Worm (Caenorhabditis elegans) whole organism, young adult: Measurements from ENCODE around the gene grl-21.

Source experiments
- B0019.2 ChIP-seq: fragments of 200-800 bp; sonication (Bioruptor generic); conservative IDR thresholded peaks from 2 replicates; pipeline ENCODE4 v1.3.6; 2022; ENCODE audit warnings: missing genetic modification reagents, missing genetic modification characterization, missing compliant biosample characterization
- D2030.7 ChIP-seq: fragments of 200-800 bp; sonication (Bioruptor generic); IDR thresholded peaks from 2 replicates; pipeline ENCODE4 v1.3.6; 2022; ENCODE audit warnings: missing genetic modification reagents, missing genetic modification characterization, missing compliant biosample characterization
- F23B12.7 ChIP-seq: sonication (generic microtip); optimal IDR thresholded peaks from 2 replicates; lab custom pipeline; 2017; ENCODE audit warnings: missing genetic modification characterization, mild to moderate bottlenecking, missing compliant biosample characterization, antibody characterized with exemption, moderate library complexity; ENCODE audit not compliant: insufficient read depth
- F33H1.4 ChIP-seq: fragments of 200-800 bp; sonication (Bioruptor generic); IDR thresholded peaks from 2 replicates; pipeline ENCODE4 v1.3.6; 2022; ENCODE audit warnings: missing genetic modification reagents, missing genetic modification characterization, missing compliant biosample characterization
- F52B5.7 ChIP-seq: sonication (generic microtip); optimal IDR thresholded peaks from 2 replicates; lab custom pipeline; 2016; ENCODE audit warnings: mild to moderate bottlenecking, missing genetic modification characterization, missing compliant biosample characterization
- F55B11.4 ChIP-seq: sonication (generic microtip); optimal IDR thresholded peaks from 2 replicates; lab custom pipeline; 2016; ENCODE audit warnings: missing compliant biosample characterization, missing genetic modification characterization, borderline replicate concordance; ENCODE audit not compliant: insufficient read depth
- K11D2.4 ChIP-seq: fragments of 200-800 bp; sonication (Bioruptor generic); IDR thresholded peaks from 2 replicates; pipeline ENCODE4 v1.3.6; 2022; ENCODE audit warnings: missing genetic modification reagents, missing genetic modification characterization, missing compliant biosample characterization
- T26A5.8 ChIP-seq: sonication (generic microtip); optimal IDR thresholded peaks from 2 replicates; lab custom pipeline; 2016; ENCODE audit warnings: missing genetic modification characterization, missing compliant biosample characterization
- Y53G8AR.9 ChIP-seq: fragments of 200-800 bp; sonication (Bioruptor generic); conservative IDR thresholded peaks from 2 replicates; pipeline ENCODE4 v1.3.6; 2022; ENCODE audit warnings: missing genetic modification reagents, missing genetic modification characterization, missing compliant biosample characterization
- Y79H2A.3 ChIP-seq: fragments of 200-800 bp; sonication (Bioruptor generic); conservative IDR thresholded peaks from 2 replicates; pipeline ENCODE4 v1.3.6; 2022; ENCODE audit warnings: missing genetic modification reagents, missing genetic modification characterization, missing compliant biosample characterization
- ama-1 ChIP-seq, 3 experiments: fragments of 150-350 bp in 1 of 3; sonication (generic microtip) in 2 of 3; optimal IDR thresholded peaks; 2 replicates each; lab custom pipeline; 2014 to 2018; ENCODE audit warnings: missing biosample characterization in 2 of 3, missing genetic modification characterization in 2 of 3, missing genetic modification reagents in 2 of 3
- aptf-3 ChIP-seq: fragments of 200-800 bp; sonication (Bioruptor generic); IDR thresholded peaks from 2 replicates; pipeline ENCODE4 v1.3.6; 2022; ENCODE audit warnings: missing genetic modification characterization, missing compliant biosample characterization
- athp-1 ChIP-seq: sonication (generic microtip); optimal IDR thresholded peaks from 2 replicates; lab custom pipeline; 2017; ENCODE audit warnings: mild to moderate bottlenecking, missing genetic modification characterization, missing compliant biosample characterization
- attf-3 ChIP-seq: fragments of 200-800 bp; sonication (Bioruptor generic); conservative IDR thresholded peaks from 2 replicates; pipeline ENCODE4 v1.3.6; 2022; ENCODE audit warnings: missing genetic modification reagents, missing genetic modification characterization, missing compliant biosample characterization
- bed-1 ChIP-seq: fragments of 200-800 bp; sonication (Bioruptor generic); IDR thresholded peaks from 2 replicates; pipeline ENCODE4 v1.3.6; 2022; ENCODE audit warnings: missing genetic modification reagents, missing genetic modification characterization, missing compliant biosample characterization
- bed-2 ChIP-seq: fragments of 200-800 bp; sonication (Bioruptor generic); IDR thresholded peaks from 2 replicates; pipeline ENCODE4 v1.3.6; 2022; ENCODE audit warnings: missing genetic modification reagents, missing genetic modification characterization, missing compliant biosample characterization
- ccch-3 ChIP-seq: fragments of 200-800 bp; sonication (Bioruptor generic); optimal IDR thresholded peaks from 2 replicates; lab custom pipeline; 2018; ENCODE audit warnings: mild to moderate bottlenecking, missing genetic modification characterization, missing compliant biosample characterization
- ceh-100 ChIP-seq: fragments of 200-800 bp; sonication (Bioruptor generic); IDR thresholded peaks from 2 replicates; pipeline ENCODE4 v1.3.6; 2022; ENCODE audit warnings: missing genetic modification reagents, missing genetic modification characterization, missing compliant biosample characterization
- ceh-40 ChIP-seq: fragments of 200-800 bp; sonication (Bioruptor generic); IDR thresholded peaks from 2 replicates; pipeline ENCODE4 v1.3.6; 2022; ENCODE audit warnings: missing genetic modification characterization, missing compliant biosample characterization
- ceh-58 ChIP-seq: fragments of 200-800 bp; sonication (Bioruptor generic); IDR thresholded peaks from 2 replicates; pipeline ENCODE4 v1.3.6; 2022; ENCODE audit warnings: missing genetic modification characterization, missing compliant biosample characterization
- ceh-79 ChIP-seq: sonication (generic microtip); optimal IDR thresholded peaks from 2 replicates; lab custom pipeline; 2017; ENCODE audit warnings: mild to moderate bottlenecking, missing genetic modification characterization, missing compliant biosample characterization
- dox-1 ChIP-seq: fragments of 200-800 bp; sonication (Bioruptor generic); IDR thresholded peaks from 2 replicates; pipeline ENCODE4 v1.3.6; 2022; ENCODE audit warnings: missing genetic modification reagents, missing genetic modification characterization, missing compliant biosample characterization
- him-1 ChIP-seq: sonication (generic microtip); optimal IDR thresholded peaks from 2 replicates; lab custom pipeline; 2016; ENCODE audit warnings: missing genotype, missing genetic modification reagents, missing genetic modification characterization, missing compliant biosample characterization
- hlh-12 ChIP-seq: sonication (generic microtip); optimal IDR thresholded peaks from 2 replicates; lab custom pipeline; 2016; ENCODE audit warnings: missing genetic modification characterization, missing compliant biosample characterization
- hlh-26 ChIP-seq: fragments of 200-800 bp; sonication (Bioruptor generic); conservative IDR thresholded peaks from 2 replicates; pipeline ENCODE4 v1.3.6; 2022; ENCODE audit warnings: missing genetic modification reagents, missing genetic modification characterization, missing compliant biosample characterization
- hmg-1.2 ChIP-seq: fragments of 200-800 bp; sonication (Bioruptor generic); IDR thresholded peaks from 2 replicates; pipeline ENCODE4 v1.3.6; 2022; ENCODE audit warnings: missing genetic modification reagents, missing genetic modification characterization, missing compliant biosample characterization
- hrde-1 ChIP-seq: sonication (generic microtip); optimal IDR thresholded peaks from 2 replicates; lab custom pipeline; 2016; ENCODE audit warnings: missing genetic modification characterization, mild to moderate bottlenecking, missing compliant biosample characterization, moderate library complexity, missing genotype, missing genetic modification reagents, borderline replicate concordance
- lag-1 ChIP-seq: fragments of 200-800 bp; sonication (Bioruptor generic); IDR thresholded peaks from 2 replicates; pipeline ENCODE4 v1.3.6; 2022; ENCODE audit warnings: missing genetic modification reagents, missing genetic modification characterization, missing compliant biosample characterization
- let-526 ChIP-seq: fragments of 200-800 bp; sonication (Bioruptor generic); IDR thresholded peaks from 2 replicates; pipeline ENCODE4 v1.3.6; 2022; ENCODE audit warnings: missing genetic modification reagents, missing genetic modification characterization, missing compliant biosample characterization
- lin-54 ChIP-seq: fragments of 200-800 bp; sonication (Bioruptor generic); optimal IDR thresholded peaks from 2 replicates; lab custom pipeline; 2018; ENCODE audit warnings: mild to moderate bottlenecking, missing genetic modification characterization, missing compliant biosample characterization
- lir-1 ChIP-seq: fragments of 200-800 bp; sonication (Bioruptor generic); conservative IDR thresholded peaks from 2 replicates; pipeline ENCODE4 v1.3.6; 2022; ENCODE audit warnings: missing genetic modification reagents, missing genetic modification characterization, missing compliant biosample characterization
- madf-3 ChIP-seq: fragments of 200-800 bp; sonication (Bioruptor generic); IDR thresholded peaks from 2 replicates; pipeline ENCODE4 v1.3.6; 2022; ENCODE audit warnings: missing genetic modification reagents, missing genetic modification characterization, missing compliant biosample characterization
- madf-8 ChIP-seq: fragments of 200-800 bp; sonication (Bioruptor generic); conservative IDR thresholded peaks from 2 replicates; pipeline ENCODE4 v1.3.6; 2022; ENCODE audit warnings: missing genetic modification reagents, missing genetic modification characterization, missing compliant biosample characterization
- mel-28 ChIP-seq: sonication (generic microtip); optimal IDR thresholded peaks from 2 replicates; lab custom pipeline; 2016; ENCODE audit warnings: borderline replicate concordance, mild to moderate bottlenecking, missing genetic modification characterization, missing compliant biosample characterization
- nfya-1 ChIP-seq: sonication (generic microtip); optimal IDR thresholded peaks from 2 replicates; lab custom pipeline; 2017; ENCODE audit warnings: antibody characterized with exemption, missing compliant biosample characterization, missing genetic modification characterization, borderline replicate concordance; ENCODE audit not compliant: insufficient read depth
- rcor-1 ChIP-seq: fragments of 200-800 bp; sonication (Bioruptor generic); IDR thresholded peaks from 2 replicates; pipeline ENCODE4 v1.3.6; 2022; ENCODE audit warnings: missing genetic modification reagents, missing genetic modification characterization, missing compliant biosample characterization
- repo-1 ChIP-seq: sonication (generic microtip); optimal IDR thresholded peaks from 2 replicates; lab custom pipeline; 2017; ENCODE audit warnings: mild to moderate bottlenecking, missing genetic modification characterization, missing compliant biosample characterization
- rpc-1 ChIP-seq, 2 experiments: fragments of 150-350 bp in 1 of 2; sonication (generic microtip) in 1 of 2; optimal IDR thresholded peaks; 2 replicates each; lab custom pipeline; 2014 to 2018; ENCODE audit warnings: missing biosample characterization in 1 of 2, missing genetic modification characterization in 1 of 2, missing genetic modification reagents in 1 of 2, missing genotype in 1 of 2
- sptf-2 ChIP-seq: fragments of 200-800 bp; sonication (Bioruptor generic); optimal IDR thresholded peaks from 2 replicates; lab custom pipeline; 2018; ENCODE audit warnings: mild to moderate bottlenecking, missing genetic modification characterization, missing compliant biosample characterization
- tbp1 ChIP-seq: fragments of 200-800 bp; sonication (Bioruptor generic); optimal IDR thresholded peaks from 2 replicates; lab custom pipeline; 2018; ENCODE audit warnings: mild to moderate bottlenecking, missing genetic modification characterization, missing compliant biosample characterization
- unc-62 ChIP-seq: fragments of 150-350 bp; optimal IDR thresholded peaks from 2 replicates; lab custom pipeline; 2014; ENCODE audit warnings: missing biosample characterization, missing genetic modification reagents, missing genetic modification characterization
- ztf-28 ChIP-seq: fragments of 200-800 bp; sonication (Bioruptor generic); IDR thresholded peaks from 2 replicates; pipeline ENCODE4 v1.3.6; 2022; ENCODE audit warnings: missing genetic modification reagents, missing genetic modification characterization, missing compliant biosample characterization
- ztf-6 ChIP-seq: fragments of 200-800 bp; sonication (Bioruptor generic); IDR thresholded peaks from 2 replicates; pipeline ENCODE4 v1.3.6; 2022; ENCODE audit warnings: missing genetic modification reagents, missing genetic modification characterization, missing compliant biosample characterization

The grl-21 gene

ce11 chrIV:10690139-10690538 lies 47.1 kb upstream of the grl-21 start, which contains the start of gene R102.8:
Gene R102.8, minus strand, starts transcription at chrIV:10690239.
- TF ChIP-seq ceh-58 (GFP tag; lab: Robert Waterston, UW) (no peak), rpc-1 (optimal IDR thresholded peaks at IDR 0.05; lab: Kevin White, UChicago) (no peak), rpc-1 (tag; optimal IDR thresholded peaks at IDR 0.05; lab: Kevin White, UChicago) (no peak), K11D2.4 (GFP tag; lab: Robert Waterston, UW) (no peak), aptf-3 (GFP tag; lab: Robert Waterston, UW) (no peak), dox-1 (no peak), D2030.7 (no peak), madf-8 (GFP tag; lab: Robert Waterston, UW) (no peak), ztf-28 (GFP tag; lab: Robert Waterston, UW) (no peak), lir-1 (GFP tag; lab: Robert Waterston, UW) (no peak), bed-2 (GFP tag; lab: Robert Waterston, UW) (no peak)
- TF ChIP-seq, all 124 proteins: peak for 0

- TF ChIP-seq Y79H2A.3 (no peak), lag-1 (GFP tag; lab: Robert Waterston, UW) (no peak), lin-54 (GFP tag; lab: Kevin White, UChicago) (no peak), ztf-6 (GFP tag; lab: Robert Waterston, UW) (no peak), F52B5.7 (tag; lab: Kevin White, UChicago) (no peak), hmg-1.2 (GFP tag; lab: Robert Waterston, UW) (no peak), B0019.2 (GFP tag; lab: Robert Waterston, UW) (no peak), ceh-79 (tag; lab: Kevin White, UChicago) (no peak), let-526 (GFP tag; lab: Robert Waterston, UW) (no peak), dox-1 (no peak), hlh-26 (no peak), ccch-3 (no peak), T26A5.8 (tag; lab: Kevin White, UChicago) (no peak), repo-1 (no peak), ceh-100 (GFP tag; lab: Robert Waterston, UW) (no peak), F23B12.7 (no peak), aptf-3 (GFP tag; lab: Robert Waterston, UW) (no peak), madf-3 (no peak)
Measured at ce11 chrIV:10695203-10695602, 42.1 kb upstream of the grl-21 start, which contains the start of gene R102.4. Gene R102.4, minus strand, starts transcription at chrIV:10695303.

- no peak for TF ChIP-seq athp-1 (tag; lab: Kevin White, UChicago)
- no peak for TF ChIP-seq aptf-3 (GFP tag; lab: Robert Waterston, UW)
- TF ChIP-seq ama-1 (optimal IDR thresholded peaks at IDR 0.05; lab: Kevin White, UChicago) = no peak
- TF ChIP-seq ama-1 (GFP tag; optimal IDR thresholded peaks at IDR 0.05; lab: Kevin White, UChicago) = no peak
- TF ChIP-seq attf-3 (GFP tag; lab: Robert Waterston, UW) = no peak
- no peak for TF ChIP-seq F52B5.7 (tag; lab: Kevin White, UChicago)
- no peak for TF ChIP-seq Y53G8AR.9 (GFP tag; lab: Robert Waterston, UW)
- no peak for TF ChIP-seq sptf-2 (GFP tag; lab: Kevin White, UChicago)
- no peak for TF ChIP-seq ceh-40 (GFP tag; lab: Robert Waterston, UW)
- 0 out of 2 replicates have a peak, but pooled peaks have one; percentile 12 for TF ChIP-seq F33H1.4
- no peak for TF ChIP-seq bed-1 (GFP tag; lab: Robert Waterston, UW)
- TF ChIP-seq hrde-1 (tag; lab: Kevin White, UChicago) = no peak
- TF ChIP-seq T26A5.8 (tag; lab: Kevin White, UChicago) = no peak
- no peak for TF ChIP-seq hlh-12 (tag; lab: Kevin White, UChicago)
- no peak for TF ChIP-seq nfya-1 (tag; lab: Kevin White, UChicago)
- TF ChIP-seq tbp1 (GFP tag; lab: Kevin White, UChicago) = peak; percentile 44
- no peak for TF ChIP-seq him-1 (tag; lab: Kevin White, UChicago)
- TF ChIP-seq lag-1 (GFP tag; lab: Robert Waterston, UW) = no peak
- no peak for TF ChIP-seq mel-28 (tag; lab: Kevin White, UChicago)
- no peak for TF ChIP-seq unc-62 (GFP tag; lab: Kevin White, UChicago)
- no peak for TF ChIP-seq F55B11.4
- TF ChIP-seq ztf-6 (GFP tag; lab: Robert Waterston, UW) = no peak
- TF ChIP-seq rcor-1 = no peak
Measured at ce11 chrIV:10697022-10697979, 40.0 kb upstream of the grl-21 start, which contains the start of gene allo-1. Gene allo-1, minus strand, starts transcription at chrIV:10697072.
